Fruit fly (Drosophila melanogaster) whole organism, embryonic: ENCODE results near the gene CG13123.
A peak's percentile ranks its signal among the peaks of the same experiment; 100 is the strongest.

Experiments
- Adf1 ChIP-seq: fragments of 200-800 bp; sonication (Bioruptor generic); IDR thresholded peaks from 2 replicates; pipeline ENCODE4 v1.3.6; 2022; ENCODE audit warnings: missing biosample characterization, missing genetic modification characterization
- Antp ChIP-seq: fragments of 200-800 bp; sonication (Bioruptor generic); optimal IDR thresholded peaks from 3 replicates; lab custom pipeline; 2016; ENCODE audit warnings: missing biosample characterization, missing genetic modification characterization
- CG10431 ChIP-seq: fragments of 200-800 bp; sonication (Bioruptor generic); optimal IDR thresholded peaks from 3 replicates; lab custom pipeline; 2018; ENCODE audit warnings: missing biosample characterization, mild to moderate bottlenecking, missing genetic modification characterization
- CG11085 ChIP-seq: fragments of 200-800 bp; sonication (Bioruptor generic); IDR thresholded peaks from 2 replicates; pipeline ENCODE4 v1.3.6; 2022; ENCODE audit warnings: missing biosample characterization, missing genetic modification characterization
- CG11456 ChIP-seq: fragments of 200-800 bp; sonication (Bioruptor generic); IDR thresholded peaks from 3 replicates; pipeline ENCODE4 v1.3.6; 2022; ENCODE audit warnings: missing biosample characterization, missing genetic modification characterization
- CG14667 ChIP-seq: fragments of 200-800 bp; sonication (Bioruptor generic); IDR thresholded peaks from 2 replicates; pipeline ENCODE4 v1.3.6; 2022; ENCODE audit warnings: missing biosample characterization, missing genetic modification characterization
- CG15073 ChIP-seq: fragments of 200-800 bp; sonication (Bioruptor generic); optimal IDR thresholded peaks from 2 replicates; lab custom pipeline; 2016; ENCODE audit warnings: missing biosample characterization, missing genetic modification characterization
- CG15479 ChIP-seq: fragments of 200-800 bp; sonication (Bioruptor generic); optimal IDR thresholded peaks from 3 replicates; lab custom pipeline; 2019; ENCODE audit warnings: missing biosample characterization, mild to moderate bottlenecking, missing genetic modification characterization, moderate library complexity
- CG15514 ChIP-seq: fragments of 200-800 bp; sonication (Bioruptor generic); optimal IDR thresholded peaks from 3 replicates; lab custom pipeline; 2017; ENCODE audit warnings: missing biosample characterization, missing genetic modification characterization, mild to moderate bottlenecking, moderate library complexity, missing genetic modification reagents
- CG1603 ChIP-seq: fragments of 200-800 bp; sonication (Bioruptor generic); optimal IDR thresholded peaks from 2 replicates; lab custom pipeline; 2019; ENCODE audit warnings: missing biosample characterization, mild to moderate bottlenecking, missing genetic modification characterization, moderate library complexity
- CG17328 ChIP-seq: fragments of 200-800 bp; sonication (Bioruptor generic); IDR thresholded peaks from 2 replicates; pipeline ENCODE4 v1.3.6; 2022; ENCODE audit warnings: missing biosample characterization, missing genetic modification characterization
- CG17359 ChIP-seq: fragments of 200-800 bp; sonication (Bioruptor generic); optimal IDR thresholded peaks from 3 replicates; lab custom pipeline; 2018; ENCODE audit warnings: missing biosample characterization, mild to moderate bottlenecking, missing genetic modification characterization, moderate library complexity
- CG17385 ChIP-seq: fragments of 200-800 bp; sonication (Bioruptor generic); optimal IDR thresholded peaks from 3 replicates; lab custom pipeline; 2018; ENCODE audit warnings: missing biosample characterization, mild to moderate bottlenecking, missing genetic modification characterization
- CG18619 ChIP-seq: fragments of 200-800 bp; sonication (Bioruptor generic); optimal IDR thresholded peaks from 3 replicates; lab custom pipeline; 2017; ENCODE audit warnings: missing biosample characterization, mild to moderate bottlenecking, missing genetic modification characterization
- CG2199 ChIP-seq: fragments of 200-800 bp; sonication (Bioruptor generic); IDR thresholded peaks from 3 replicates; pipeline ENCODE4 v1.3.6; 2022; ENCODE audit warnings: missing biosample characterization, missing genetic modification characterization
- CG30403 ChIP-seq: fragments of 200-800 bp; sonication (Bioruptor generic); optimal IDR thresholded peaks from 3 replicates; lab custom pipeline; 2016; ENCODE audit warnings: missing biosample characterization, missing genetic modification characterization
- CG3065 ChIP-seq: fragments of 200-800 bp; sonication (Bioruptor generic); optimal IDR thresholded peaks from 2 replicates; lab custom pipeline; 2016; ENCODE audit warnings: missing biosample characterization, missing genetic modification characterization
- CG34224 ChIP-seq: fragments of 200-800 bp; sonication (Bioruptor generic); IDR thresholded peaks from 3 replicates; pipeline ENCODE4 v1.3.6; 2022; ENCODE audit warnings: missing biosample characterization, missing genetic modification characterization; ENCODE audit not compliant: partially characterized antibody
- CG6254 ChIP-seq: fragments of 200-800 bp; sonication (Bioruptor generic); optimal IDR thresholded peaks from 3 replicates; lab custom pipeline; 2017; ENCODE audit warnings: mild to moderate bottlenecking, missing biosample characterization, missing genetic modification reagents, missing genetic modification characterization
- CG7271 ChIP-seq: fragments of 200-800 bp; sonication (Bioruptor generic); optimal IDR thresholded peaks from 2 replicates; lab custom pipeline; 2018; ENCODE audit warnings: missing biosample characterization, mild to moderate bottlenecking, missing genetic modification characterization, moderate library complexity
- CG7745 ChIP-seq: fragments of 200-800 bp; sonication (Bioruptor generic); optimal IDR thresholded peaks from 2 replicates; lab custom pipeline; 2018; ENCODE audit warnings: missing biosample characterization, mild to moderate bottlenecking, missing genetic modification characterization, moderate library complexity
- D19A ChIP-seq: fragments of 200-800 bp; optimal IDR thresholded peaks from 3 replicates; lab custom pipeline; 2019; ENCODE audit warnings: missing biosample characterization, mild to moderate bottlenecking, missing genetic modification characterization, moderate library complexity
- Dad ChIP-seq: fragments of 200-800 bp; sonication (Bioruptor generic); optimal IDR thresholded peaks from 3 replicates; lab custom pipeline; 2016; ENCODE audit warnings: missing biosample characterization, missing genetic modification characterization
- Dbx ChIP-seq: fragments of 200-800 bp; sonication (Bioruptor generic); IDR thresholded peaks from 3 replicates; pipeline ENCODE4 v1.3.6; 2022; ENCODE audit warnings: missing biosample characterization, missing genetic modification characterization
- Ets65A ChIP-seq: fragments of 200-800 bp; sonication (Bioruptor generic); peaks from one replicate; lab custom pipeline; 2016; ENCODE audit warnings: missing biosample characterization, missing genetic modification characterization
- HmgD ChIP-seq: fragments of 200-800 bp; sonication (Bioruptor generic); optimal IDR thresholded peaks from 3 replicates; lab custom pipeline; 2016; ENCODE audit warnings: missing biosample characterization, missing genetic modification characterization
- Hr3 ChIP-seq: fragments of 200-800 bp; sonication (Bioruptor generic); optimal IDR thresholded peaks from 3 replicates; lab custom pipeline; 2016; ENCODE audit warnings: missing biosample characterization, missing genetic modification characterization
- MESR4 ChIP-seq: fragments of 200-800 bp; sonication (Bioruptor generic); optimal IDR thresholded peaks from 2 replicates; lab custom pipeline; 2018; ENCODE audit warnings: missing biosample characterization, mild to moderate bottlenecking, missing genetic modification characterization, moderate library complexity
- Side ChIP-seq: fragments of 200-800 bp; sonication (Bioruptor generic); optimal IDR thresholded peaks from 2 replicates; lab custom pipeline; 2016; ENCODE audit warnings: missing biosample characterization, missing genetic modification characterization
- TFAM ChIP-seq: fragments of 200-800 bp; sonication (Bioruptor generic); optimal IDR thresholded peaks from 2 replicates; lab custom pipeline; 2017; ENCODE audit warnings: missing biosample characterization, missing genetic modification characterization, inconsistent platforms
- Tbp ChIP-seq: fragments of >200 bp; optimal IDR thresholded peaks from 2 replicates; lab custom pipeline; 2018; ENCODE audit warnings: missing biosample characterization, missing genetic modification characterization
- ap ChIP-seq: fragments of 200-800 bp; sonication (Bioruptor generic); IDR thresholded peaks from 2 replicates; pipeline ENCODE4 v1.3.6; 2022; ENCODE audit warnings: missing biosample characterization, missing genetic modification characterization
- az2 ChIP-seq: fragments of 200-800 bp; sonication (Bioruptor generic); optimal IDR thresholded peaks from 3 replicates; lab custom pipeline; 2016; ENCODE audit warnings: missing biosample characterization, missing genetic modification characterization
- bowl ChIP-seq: fragments of 200-800 bp; sonication (Bioruptor generic); IDR thresholded peaks from 2 replicates; pipeline ENCODE4 v1.3.6; 2022; ENCODE audit warnings: missing biosample characterization, missing genetic modification characterization
- cad ChIP-seq: fragments of >200 bp; optimal IDR thresholded peaks from 2 replicates; lab custom pipeline; 2017; ENCODE audit warnings: missing biosample characterization, missing genetic modification characterization
- emc ChIP-seq: fragments of 200-800 bp; sonication (Bioruptor generic); optimal IDR thresholded peaks from 2 replicates; lab custom pipeline; 2016; ENCODE audit warnings: missing biosample characterization, missing genetic modification characterization
- eyg ChIP-seq: fragments of 200-800 bp; sonication (Bioruptor generic); optimal IDR thresholded peaks from 3 replicates; lab custom pipeline; 2016; ENCODE audit warnings: missing biosample characterization, missing genetic modification characterization
- fd3F ChIP-seq: fragments of 200-800 bp; sonication (Bioruptor generic); optimal IDR thresholded peaks from 2 replicates; lab custom pipeline; 2018; ENCODE audit warnings: missing biosample characterization, mild to moderate bottlenecking, missing genetic modification characterization, moderate library complexity
- gce ChIP-seq: fragments of 200-800 bp; sonication (Bioruptor generic); IDR thresholded peaks from 3 replicates; pipeline ENCODE4 v1.3.6; 2022; ENCODE audit warnings: missing biosample characterization, missing genetic modification characterization
- gro ChIP-seq: fragments of 200-800 bp; sonication (Bioruptor generic); optimal IDR thresholded peaks from 2 replicates; lab custom pipeline; 2016; ENCODE audit warnings: missing biosample characterization, missing genetic modification characterization
- ham ChIP-seq: fragments of 200-800 bp; sonication (Bioruptor generic); IDR thresholded peaks from 2 replicates; pipeline ENCODE4 v1.3.6; 2022; ENCODE audit warnings: missing biosample characterization, missing genetic modification characterization
- mam ChIP-seq: fragments of 200-800 bp; sonication (Bioruptor generic); optimal IDR thresholded peaks from 3 replicates; lab custom pipeline; 2016; ENCODE audit warnings: missing biosample characterization, missing genetic modification characterization
- nom ChIP-seq: fragments of 200-800 bp; sonication (Bioruptor generic); optimal IDR thresholded peaks from 2 replicates; lab custom pipeline; 2017; ENCODE audit warnings: missing biosample characterization, missing genetic modification characterization, mild to moderate bottlenecking, moderate library complexity, missing genetic modification reagents
- odd ChIP-seq: fragments of 200-800 bp; sonication (Bioruptor generic); optimal IDR thresholded peaks from 2 replicates; lab custom pipeline; 2017; ENCODE audit warnings: missing biosample characterization, mild to moderate bottlenecking, missing genetic modification characterization
- p53 ChIP-seq: fragments of 200-800 bp; sonication (Bioruptor generic); optimal IDR thresholded peaks from 2 replicates; lab custom pipeline; 2016; ENCODE audit warnings: missing biosample characterization, missing genetic modification characterization
- ranshi ChIP-seq: fragments of 200-800 bp; sonication (Bioruptor generic); IDR thresholded peaks from 2 replicates; pipeline ENCODE4 v1.3.6; 2022; ENCODE audit warnings: missing biosample characterization, missing genetic modification characterization
- scrt ChIP-seq: fragments of 200-800 bp; sonication (Bioruptor generic); optimal IDR thresholded peaks from 2 replicates; lab custom pipeline; 2018; ENCODE audit warnings: missing biosample characterization, mild to moderate bottlenecking, missing genetic modification characterization, moderate library complexity
- tap ChIP-seq: fragments of 200-800 bp; optimal IDR thresholded peaks from 3 replicates; lab custom pipeline; 2019; ENCODE audit warnings: missing biosample characterization, mild to moderate bottlenecking, missing genetic modification characterization, moderate library complexity
- tna ChIP-seq: fragments of 200-800 bp; sonication (Bioruptor generic); IDR thresholded peaks from 2 replicates; pipeline ENCODE4 v1.3.6; 2022; ENCODE audit warnings: missing biosample characterization, missing genetic modification characterization; ENCODE audit not compliant: partially characterized antibody
- trh ChIP-seq: fragments of 200-800 bp; sonication (Bioruptor generic); optimal IDR thresholded peaks from 2 replicates; lab custom pipeline; 2016; ENCODE audit warnings: missing biosample characterization, missing genetic modification characterization
- twi ChIP-seq: fragments of 200-800 bp; optimal IDR thresholded peaks from 2 replicates; lab custom pipeline; 2019; ENCODE audit warnings: missing biosample characterization, mild to moderate bottlenecking, missing genetic modification characterization, moderate library complexity
- unpg ChIP-seq: fragments of 200-800 bp; sonication (Bioruptor generic); optimal IDR thresholded peaks from 3 replicates; lab custom pipeline; 2018; ENCODE audit warnings: missing biosample characterization, mild to moderate bottlenecking, missing genetic modification characterization, moderate library complexity

The CG13123 gene

dm6 chr2L:9758856-9759255 lies 34.1 kb downstream of the CG13123 start (continued):
- peak; percentile 42 for TF ChIP-seq CG17359
- TF ChIP-seq p53 (GFP tag; lab: Kevin White, UChicago) = no peak
- TF ChIP-seq tna (GFP tag; lab: Robert Waterston, UW) = peak; percentile 86
- peak; percentile 27 for TF ChIP-seq unpg (GFP tag; lab: Kevin White, UChicago)
- peak; percentile 42 for TF ChIP-seq Hr3
- no peak for TF ChIP-seq scrt (GFP tag; lab: Kevin White, UChicago)
- peak; percentile 69 for TF ChIP-seq Antp (GFP tag; lab: Kevin White, UChicago)
- no peak for TF ChIP-seq cad (GFP tag; lab: Kevin White, UChicago)
- no peak for TF ChIP-seq odd (GFP tag; lab: Kevin White, UChicago)
- peak; percentile 11 for TF ChIP-seq gro
- no peak for TF ChIP-seq Tbp (GFP tag; lab: Kevin White, UChicago)
- TF ChIP-seq D19A (tag; lab: Kevin White, UChicago) = peak; percentile 38
- peak; percentile 94 for TF ChIP-seq CG10431 (GFP tag; lab: Kevin White, UChicago)
- TF ChIP-seq CG7271 (tag; lab: Kevin White, UChicago) = no peak
- TF ChIP-seq ap (GFP tag; lab: Robert Waterston, UW) = no peak
- peak; percentile 3 for TF ChIP-seq CG15479
- peak; percentile 97 for TF ChIP-seq CG15514 (GFP tag; lab: Kevin White, UChicago)
- peak; percentile 9; the same call in 1 of the 2 replicates for TF ChIP-seq ham (GFP tag; lab: Robert Waterston, UW)
- no peak for TF ChIP-seq CG7745 (tag; lab: Kevin White, UChicago)
- TF ChIP-seq eyg (GFP tag; lab: Kevin White, UChicago) = no peak
- no peak for TF ChIP-seq Side (GFP tag; lab: Kevin White, UChicago)
- peak; percentile 43 for TF ChIP-seq Dad (GFP tag; lab: Kevin White, UChicago)
- peak; percentile 14 for TF ChIP-seq fd3F (GFP tag; lab: Kevin White, UChicago)
- peak; percentile 71 for TF ChIP-seq mam (GFP tag; lab: Kevin White, UChicago)
- TF ChIP-seq HmgD (GFP tag; lab: Kevin White, UChicago) = peak; percentile 79
- TF ChIP-seq CG11456 (GFP tag; lab: Robert Waterston, UW) = peak; percentile 90
- TF ChIP-seq CG15073 = no peak
- TF ChIP-seq CG34224 = peak; percentile 92
- TF ChIP-seq CG17328 (GFP tag; lab: Robert Waterston, UW) = peak; percentile 23; the same call in 1 of the 2 replicates
- peak; percentile 77 for TF ChIP-seq CG11085 (GFP tag; lab: Robert Waterston, UW)
- no peak for TF ChIP-seq trh (GFP tag; lab: Kevin White, UChicago)
- no peak for TF ChIP-seq bowl (GFP tag; lab: Robert Waterston, UW)
- peak; percentile 7 for TF ChIP-seq tap (tag; lab: Kevin White, UChicago)
- TF ChIP-seq twi (tag; lab: Kevin White, UChicago) = peak; percentile 22
- peak; percentile 52 for TF ChIP-seq CG30403
- no peak for TF ChIP-seq CG18619 (GFP tag; lab: Kevin White, UChicago)
- peak; percentile 15 for TF ChIP-seq emc (GFP tag; lab: Kevin White, UChicago)
- peak; percentile 76 for TF ChIP-seq CG1603 (tag; lab: Kevin White, UChicago)
- no peak for TF ChIP-seq CG6254 (GFP tag; lab: Kevin White, UChicago)
- TF ChIP-seq Adf1 (GFP tag; lab: Robert Waterston, UW) = peak; percentile 90
- TF ChIP-seq Dbx (GFP tag; lab: Robert Waterston, UW) = peak; percentile 82
- peak; percentile 96 for TF ChIP-seq Ets65A (GFP tag; lab: Kevin White, UChicago)
- TF ChIP-seq CG2199 (GFP tag; lab: Robert Waterston, UW) = peak; percentile 82; the same call in 1 of the 3 replicates
- TF ChIP-seq nom (GFP tag; lab: Kevin White, UChicago) = peak; percentile 64
- peak; percentile 53; the same call in 1 of the 2 replicates for TF ChIP-seq ranshi (GFP tag; lab: Robert Waterston, UW)
- TF ChIP-seq CG14667 (GFP tag; lab: Robert Waterston, UW) = peak; percentile 43
- no peak for TF ChIP-seq gce (GFP tag; lab: Robert Waterston, UW)
- peak; percentile 80 for TF ChIP-seq MESR4 (GFP tag; lab: Kevin White, UChicago)
- TF ChIP-seq CG3065 (GFP tag; lab: Kevin White, UChicago) = peak; percentile 30
- no peak for TF ChIP-seq TFAM (GFP tag; lab: Kevin White, UChicago)
- TF ChIP-seq az2 (GFP tag; lab: Kevin White, UChicago) = peak; percentile 61
- peak; percentile 24 for TF ChIP-seq CG17385 (GFP tag; lab: Kevin White, UChicago)
